Worm (Caenorhabditis elegans): ENCODE results near the gene H23L24.4.

Gene H23L24.4

DNA sequence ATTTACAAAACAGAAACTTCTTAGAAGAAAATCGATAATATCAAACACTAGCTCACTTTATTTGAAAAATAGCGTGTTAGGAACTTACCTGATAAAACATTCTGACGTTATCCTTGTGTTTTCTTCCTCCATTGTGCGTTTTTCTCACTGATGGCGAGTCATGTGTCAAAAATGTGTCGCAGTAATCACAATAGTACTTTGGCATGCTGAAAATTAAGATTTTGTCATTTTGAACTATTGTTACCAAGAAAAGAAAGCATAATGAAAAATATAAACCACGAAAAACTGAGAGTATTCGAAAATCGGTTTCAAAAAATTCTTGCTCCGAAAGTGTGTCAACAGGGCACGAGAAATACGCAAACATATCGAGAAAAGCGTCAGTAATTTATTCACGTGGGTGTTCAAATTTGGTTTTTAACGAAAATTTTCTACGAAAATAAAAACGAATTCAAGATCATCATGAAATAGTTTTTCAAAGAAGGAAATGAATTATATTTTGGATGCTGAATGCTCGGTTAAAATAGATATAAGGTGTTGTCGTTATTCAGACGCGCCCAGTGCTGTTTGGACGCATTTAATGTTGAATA is 17.7 kb downstream of the H23L24.4 start, which contains the start of gene snrp-3 (continued):
- peak; percentile 45 for TF ChIP-seq nhr-77 (tag; optimal IDR thresholded peaks at IDR 0.05)
- TF ChIP-seq zfp-2 (tag; optimal IDR thresholded peaks at IDR 0.05): peak; percentile 3
- TF ChIP-seq dve-1 (tag; optimal IDR thresholded peaks at IDR 0.05; ENCODE audit: insufficient read depth): peak; percentile 81

DNA sequence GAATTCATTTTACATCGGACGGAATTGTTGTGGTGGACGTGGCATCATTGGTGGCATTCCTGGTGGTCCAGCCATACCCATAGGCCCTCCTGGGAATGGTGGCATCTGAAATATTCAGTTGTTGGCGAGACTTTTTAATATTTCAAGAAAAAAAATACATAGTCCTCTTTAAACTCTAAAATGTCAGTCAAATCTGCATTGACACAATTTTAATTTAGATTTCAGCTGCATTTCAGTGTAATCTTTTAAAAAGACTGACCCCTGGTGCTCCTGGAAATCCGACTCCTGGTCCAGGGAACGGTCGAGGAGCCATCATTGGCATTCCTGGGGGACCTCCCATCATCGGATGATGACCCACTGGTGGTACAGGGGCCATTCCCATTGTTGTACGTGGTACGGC is 18.4 kb downstream of the H23L24.4 start:
- TF ChIP-seq nhr-11 (tag; optimal IDR thresholded peaks at IDR 0.05): no peak
- peak; percentile 62 for TF ChIP-seq aha-1 (tag)

ce11 chrIV:8686510-8686909 is 18.9 kb downstream of the H23L24.4 start, which contains the start of gene pole-2:
TSS of gene pole-2 (minus strand) at chrIV:8686610.
- TF ChIP-seq lin-29 (GFP tag; IDR thresholded peaks at IDR 0.05) (no peak), gei-8 (GFP tag; optimal IDR thresholded peaks at IDR 0.05) (no peak), ceh-62 (tag; optimal IDR thresholded peaks at IDR 0.05) (no peak), ztf-11 (tag; optimal IDR thresholded peaks at IDR 0.05) (no peak), ZK546.5 (tag; optimal IDR thresholded peaks at IDR 0.05) (no peak)

DNA sequence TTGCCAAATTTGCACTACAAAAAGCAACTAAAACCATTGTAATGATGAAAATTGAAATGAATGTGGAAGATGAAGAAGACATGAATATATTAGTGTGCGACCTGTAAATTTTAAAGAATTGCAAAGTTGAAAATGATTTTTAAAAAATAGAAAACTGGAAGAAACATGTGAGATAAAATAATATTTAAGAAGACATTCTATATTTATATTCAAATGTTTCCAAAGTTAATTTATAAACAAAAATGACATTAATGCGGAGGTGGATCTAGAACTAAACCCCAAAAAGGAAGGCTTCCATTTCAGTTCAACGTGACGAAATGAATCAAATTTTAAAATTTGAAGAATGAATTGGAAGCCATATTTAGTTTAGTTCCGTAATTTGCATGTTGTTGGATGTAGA is 26.2 kb downstream of the H23L24.4 start, which contains the start of gene nlp-60:
Gene nlp-60, minus strand, starts transcription at position 101 of the 400 bp plus-strand sequence.
- TF ChIP-seq tra-1 (GFP tag; IDR thresholded peaks at IDR 0.05): no peak
- TF ChIP-seq nhr-237 (tag; optimal IDR thresholded peaks at IDR 0.05): no peak
- no peak for TF ChIP-seq madf-5 (GFP tag; IDR thresholded peaks at IDR 0.05)
- TF ChIP-seq egl-43 (GFP tag; IDR thresholded peaks at IDR 0.05): no peak
- TF ChIP-seq attf-4 (tag; optimal IDR thresholded peaks at IDR 0.05): no peak
- TF ChIP-seq F49E8.2 (tag; optimal IDR thresholded peaks at IDR 0.05; ENCODE audit: borderline replicate concordance): no peak
- TF ChIP-seq tag-97 (GFP tag; IDR thresholded peaks at IDR 0.05): no peak
- TF ChIP-seq dmd-6 (GFP tag; IDR thresholded peaks at IDR 0.05): no peak
- TF ChIP-seq mxl-2 (GFP tag; conservative IDR thresholded peaks at IDR 0.05): no peak

- TF ChIP-seq saeg-2 (GFP tag; IDR thresholded peaks at IDR 0.05): no peak
- TF ChIP-seq zip-2 (tag; optimal IDR thresholded peaks at IDR 0.05): no peak
These were observed 28.1 kb downstream of the H23L24.4 start, which contains the start of gene F08B4.8 for ce11 chrIV:8677303-8677702. TSS of gene F08B4.8 (plus strand) at chrIV:8677603.

DNA sequence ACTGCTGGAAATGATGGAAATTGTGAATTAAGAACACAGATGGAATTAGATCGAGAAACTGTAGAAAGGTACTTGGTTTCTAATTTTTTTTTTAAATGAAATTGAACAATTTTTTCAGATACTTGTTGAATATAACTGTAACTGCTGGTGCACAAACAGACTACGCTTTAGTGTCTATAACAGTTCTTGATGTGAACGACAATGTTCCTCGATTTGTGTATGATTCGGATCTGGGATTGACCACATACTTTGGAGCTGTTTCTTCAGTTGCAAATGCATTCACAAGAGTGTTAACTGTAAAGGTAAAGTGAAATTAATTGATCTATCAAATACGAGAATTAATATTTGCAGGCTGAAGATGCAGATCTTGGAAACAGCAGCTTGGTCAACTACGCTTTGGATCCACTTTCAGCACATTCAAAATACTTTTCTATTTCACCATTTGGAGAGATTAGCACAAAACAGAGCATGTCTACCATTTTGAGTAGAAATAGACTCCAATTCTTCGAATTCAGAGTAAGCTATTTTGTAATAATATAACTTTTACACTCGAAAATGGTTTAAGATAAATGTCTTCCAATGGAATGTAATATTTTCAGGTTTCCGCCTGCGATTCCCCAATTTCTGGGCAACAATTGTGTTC is 31.6 kb downstream of the H23L24.4 start:
- peak in 1 of 2 experiments; percentile 93 for TF ChIP-seq unc-62 (GFP tag; optimal IDR thresholded peaks at IDR 0.05 in 1 of 2)
- TF ChIP-seq unc-62 (tag; optimal IDR thresholded peaks at IDR 0.05): no peak
- no peak for TF ChIP-seq zfp-3 (GFP tag; conservative IDR thresholded peaks at IDR 0.05)

- TF ChIP-seq skn-1 (tag; optimal IDR thresholded peaks at IDR 0.05) (no peak), saeg-2 (GFP tag; IDR thresholded peaks at IDR 0.05) (no peak), vab-7 (GFP tag; IDR thresholded peaks at IDR 0.05) (no peak), D1046.2 (GFP tag; IDR thresholded peaks at IDR 0.05) (no peak)
These were observed 36.8 kb downstream of the H23L24.4 start, which contains the start of gene cdh-5 for ce11 chrIV:8668635-8669034. TSS of gene cdh-5 (plus strand) at chrIV:8668935.

DNA sequence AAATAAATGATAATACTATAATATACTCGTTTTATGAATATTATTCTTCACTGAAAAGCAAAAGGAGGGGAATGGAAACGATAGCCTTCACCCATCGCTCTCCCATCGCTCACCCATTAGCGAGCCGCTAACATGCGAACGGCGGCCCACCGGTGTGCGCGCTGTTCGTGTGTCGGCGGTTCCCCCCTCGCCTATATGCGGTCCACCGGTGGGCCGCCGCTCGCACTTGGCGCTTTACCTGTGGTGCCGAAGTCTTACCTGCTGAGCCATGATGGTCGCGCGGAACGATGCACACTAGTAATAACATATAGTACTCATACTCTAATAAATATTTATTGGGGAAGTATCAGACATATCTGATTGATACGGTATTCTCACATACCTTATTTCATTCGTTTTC is 38.2 kb downstream of the H23L24.4 start:
- TF ChIP-seq set-16 (GFP tag; IDR thresholded peaks at IDR 0.05): peak; percentile 92; the same call in 1 of the 2 replicates
- TF ChIP-seq Y48G9A.11 (GFP tag; IDR thresholded peaks at IDR 0.05): peak; percentile 57

Data from whole organism, L4 larva.